Fruit fly (Drosophila melanogaster) whole organism, pupa: ENCODE measurements around the gene CG4789.
A peak's percentile ranks its signal among the peaks of the same experiment; 100 is the strongest.

Source experiments
- CG10348 ChIP-seq: fragments of 200-800 bp; sonication (Bioruptor generic); IDR thresholded peaks from 2 replicates; pipeline ENCODE4 v1.3.6; 2022; ENCODE audit warnings: missing biosample characterization, missing genetic modification characterization
- CG15710 ChIP-seq: fragments of 200-800 bp; sonication (Bioruptor generic); optimal IDR thresholded peaks from 2 replicates; lab custom pipeline; 2018; ENCODE audit warnings: missing biosample characterization, mild to moderate bottlenecking, missing genetic modification characterization, moderate library complexity
- CG32121 ChIP-seq: fragments of 200-800 bp; sonication (Bioruptor generic); IDR thresholded peaks from 2 replicates; pipeline ENCODE4 v1.3.6; 2022; ENCODE audit warnings: missing biosample characterization, missing genetic modification characterization
- CG4496 ChIP-seq: fragments of 200-800 bp; sonication (Bioruptor generic); IDR thresholded peaks from 3 replicates; pipeline ENCODE4 v1.3.6; 2022; ENCODE audit warnings: missing biosample characterization, missing genetic modification characterization
- fd96Ca ChIP-seq: fragments of 200-800 bp; sonication (Bioruptor generic); IDR thresholded peaks from 3 replicates; pipeline ENCODE4 v1.3.6; 2022; ENCODE audit warnings: missing biosample characterization, missing genetic modification characterization
- gl ChIP-seq: fragments of 200-800 bp; sonication (Bioruptor generic); optimal IDR thresholded peaks from 2 replicates; lab custom pipeline; 2018; ENCODE audit warnings: missing biosample characterization, mild to moderate bottlenecking, missing genetic modification characterization

dm6 chrX:16780244-16780643, 20.5 kb upstream of the CG4789 start:
- TF ChIP-seq CG15710 (no peak), CG4496 (GFP tag; lab: Robert Waterston, UW) (0 out of 3 replicates have a peak, but pooled peaks have one; percentile 34), CG32121 (GFP tag; lab: Robert Waterston, UW) (no peak), CG10348 (no peak), gl (no peak), fd96Ca (no peak)
